Worm (Caenorhabditis elegans): ENCODE data around the gene mtl-1.

- TF ChIP-seq nhr-28 (tag; optimal IDR thresholded peaks at IDR 0.05) (no peak), lin-13 (tag; optimal IDR thresholded peaks at IDR 0.05) (no peak), unc-39 (tag; optimal IDR thresholded peaks at IDR 0.05) (no peak), unc-62 (GFP tag; optimal IDR thresholded peaks at IDR 0.05) (no peak), nhr-237 (tag; optimal IDR thresholded peaks at IDR 0.05) (no peak), M03D4.4 (tag; optimal IDR thresholded peaks at IDR 0.05) (no peak)
These were observed 7.9 kb downstream of the mtl-1 start for ce11 chrV:6683740-6684139.
